Worm (Caenorhabditis elegans) whole organism, dauer: Measurements from ENCODE around the gene R08B4.3.

Source experiments
- unc-62 ChIP-seq: sonication (generic microtip); optimal IDR thresholded peaks from 2 replicates; lab custom pipeline; 2017; ENCODE audit warnings: missing biosample characterization, missing genetic modification reagents, missing genetic modification characterization

R08B4.3 gene

ce11 chrX:11107076-11107475, 13.7 kb downstream of the R08B4.3 start, which contains the start of gene clc-17:
Gene clc-17, plus strand, starts transcription at chrX:11107376.
- no peak for TF ChIP-seq unc-62 (GFP tag; lab: Kevin White, UChicago)

DNA sequence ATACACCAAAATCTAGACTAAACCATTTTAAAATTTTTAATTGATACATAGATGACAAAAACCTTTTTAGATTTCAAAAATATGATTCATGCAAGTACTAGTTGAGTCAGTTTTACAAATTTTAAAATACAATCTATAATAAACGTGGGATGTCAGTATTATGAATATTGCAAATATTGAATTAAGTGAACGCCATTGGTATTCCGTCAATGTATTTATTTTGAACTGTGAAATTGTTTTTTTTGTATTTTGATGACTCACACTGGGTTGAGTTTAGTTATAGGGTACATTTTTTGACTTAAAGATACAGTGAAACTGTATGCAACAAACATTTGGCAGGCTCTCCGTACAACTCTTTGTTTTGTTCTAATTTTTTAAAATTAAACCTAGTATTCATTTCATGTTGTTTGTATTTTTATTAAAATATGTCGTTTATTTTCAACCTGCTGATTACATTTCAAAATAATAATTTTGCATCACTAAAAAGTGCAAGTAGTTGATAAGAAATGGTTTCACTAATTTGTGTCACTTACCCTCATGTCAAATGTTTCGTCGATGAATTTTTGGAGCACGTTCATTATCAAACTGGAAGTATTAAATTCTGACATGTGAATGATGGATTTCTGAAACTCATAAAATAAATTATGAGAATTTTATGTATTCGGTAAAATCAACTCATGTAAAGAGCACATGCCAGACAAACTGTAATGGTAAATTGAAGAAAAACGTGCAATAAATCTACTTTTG, 15.7 kb downstream of the R08B4.3 start, which contains the start of gene W02H3.1:
W02H3.1 (minus strand) TSS at position 578 of the 747 bp plus-strand sequence.
- no peak for TF ChIP-seq unc-62 (GFP tag; lab: Kevin White, UChicago)

- TF ChIP-seq unc-62 (GFP tag; lab: Kevin White, UChicago) = no peak
These were observed 17.6 kb downstream of the R08B4.3 start for ce11 chrX:11103173-11103572.

- no peak for TF ChIP-seq unc-62 (GFP tag; lab: Kevin White, UChicago)
These were observed 22.7 kb downstream of the R08B4.3 start, which contains the start of gene W02H3.3 for ce11 chrX:11098086-11098485. Gene W02H3.3, minus strand, starts transcription at chrX:11098186.

- no peak for TF ChIP-seq unc-62 (GFP tag; lab: Kevin White, UChicago)
These were observed 23.5 kb downstream of the R08B4.3 start for ce11 chrX:11097343-11097742.

DNA sequence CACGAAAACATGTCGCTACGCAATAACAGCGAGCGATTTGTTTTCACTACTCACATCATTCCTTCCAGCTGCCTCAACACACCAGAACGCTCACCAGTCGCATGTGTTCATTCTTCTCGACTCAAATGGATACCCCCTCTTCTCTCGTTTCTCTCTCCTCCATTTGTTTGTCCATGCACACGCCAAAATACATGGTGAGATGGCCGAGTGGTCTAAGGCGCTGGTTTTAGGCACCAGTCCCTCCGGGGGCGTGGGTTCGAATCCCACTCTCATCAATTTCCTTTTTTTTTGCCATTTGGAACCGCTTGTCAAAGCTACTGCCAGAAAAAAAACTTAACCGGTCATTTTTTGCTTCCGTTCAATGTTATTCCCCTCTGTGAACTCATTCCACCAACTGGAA, 25.3 kb downstream of the R08B4.3 start:
- no peak for TF ChIP-seq unc-62 (GFP tag; lab: Kevin White, UChicago)

- TF ChIP-seq unc-62 (GFP tag; lab: Kevin White, UChicago) = peak; percentile 69
These were observed 26.7 kb downstream of the R08B4.3 start for ce11 chrX:11093985-11094593.

DNA sequence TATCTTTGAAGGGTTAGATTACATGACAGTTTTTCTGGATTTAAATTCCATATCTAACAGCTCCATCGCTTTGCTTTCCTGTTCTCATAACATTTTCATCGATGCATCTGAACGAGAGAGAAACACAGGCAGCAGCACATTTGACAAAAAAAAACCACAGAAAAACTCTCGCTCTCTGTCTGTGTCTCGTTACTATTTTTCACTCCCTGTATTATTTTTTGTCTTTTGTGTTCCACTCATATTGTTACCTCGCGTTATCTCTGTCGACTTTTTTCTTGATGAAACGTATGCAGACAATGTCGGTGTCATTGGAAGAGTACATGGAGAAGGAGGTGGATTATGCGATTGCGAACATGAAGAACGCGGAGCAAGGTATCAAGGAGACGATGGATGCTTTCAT, 31.9 kb downstream of the R08B4.3 start, which contains the start of gene W04G3.11:
W04G3.11 (plus strand) TSS at position 244 of the 400 bp plus-strand sequence.
- no peak for TF ChIP-seq unc-62 (GFP tag; lab: Kevin White, UChicago)

ce11 chrX:11085162-11085561, 35.6 kb downstream of the R08B4.3 start, which contains the start of gene W04G3.7:
Gene W04G3.7, minus strand, starts transcription at chrX:11085262.
- TF ChIP-seq unc-62 (GFP tag; lab: Kevin White, UChicago) = no peak

DNA sequence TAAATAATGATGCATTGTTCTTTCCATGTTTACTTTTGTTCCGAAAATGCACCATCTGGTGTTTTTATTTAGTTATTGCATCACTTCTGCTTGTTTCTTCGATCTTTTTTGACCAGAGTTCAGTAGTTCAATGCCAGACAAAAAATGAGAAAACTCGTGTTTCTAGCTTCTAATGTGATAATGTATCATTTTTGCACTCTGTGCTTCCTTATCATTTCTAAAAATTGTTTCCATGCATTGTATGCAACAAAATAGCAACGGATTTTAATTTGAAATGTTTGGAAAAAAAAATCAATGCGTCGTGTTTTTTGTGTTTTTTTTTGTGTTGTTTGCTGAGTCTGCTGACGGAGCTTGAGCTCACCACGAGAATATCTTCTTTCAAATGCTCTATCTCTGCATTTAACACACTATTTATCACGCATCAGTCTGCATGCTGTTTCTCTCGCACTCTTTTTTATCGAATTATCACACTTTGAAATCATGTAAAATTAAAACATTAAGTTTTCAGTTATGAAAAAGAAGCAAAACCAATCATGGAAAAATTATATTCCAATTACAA, 40.6 kb downstream of the R08B4.3 start, which contains the start of gene sulp-7:
sulp-7 (plus strand) TSS at position 509 of the 559 bp plus-strand sequence.
- TF ChIP-seq unc-62 (GFP tag; lab: Kevin White, UChicago) = no peak

- TF ChIP-seq unc-62 (GFP tag; lab: Kevin White, UChicago) = no peak
These were observed 41.1 kb downstream of the R08B4.3 start, which contains the start of gene W04G3.13 for ce11 chrX:11079667-11080066. Gene W04G3.13, minus strand, starts transcription at chrX:11079767.

DNA sequence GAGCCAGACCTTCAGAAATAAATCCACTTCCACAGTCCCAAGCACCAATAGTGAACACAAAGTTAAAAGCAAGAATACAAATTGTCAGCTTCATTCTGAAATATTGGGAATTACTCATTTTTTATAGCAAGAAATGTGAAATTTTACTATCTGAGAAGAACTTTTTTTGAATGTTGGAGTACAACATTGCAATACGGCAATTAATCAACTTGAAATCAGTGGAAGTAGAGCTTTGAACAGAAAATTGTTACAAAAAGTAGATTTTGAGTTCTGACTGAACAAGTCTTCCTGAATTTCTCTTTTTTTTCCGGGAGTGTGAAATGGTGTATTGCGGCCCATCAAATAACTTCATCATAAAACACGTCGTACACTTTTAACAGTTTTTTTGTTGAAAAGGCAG, 42.7 kb downstream of the R08B4.3 start, which contains the start of gene W04G3.10:
W04G3.10 (minus strand) TSS at position 101 of the 400 bp plus-strand sequence.
- no peak for TF ChIP-seq unc-62 (GFP tag; lab: Kevin White, UChicago)

- TF ChIP-seq unc-62 (GFP tag; lab: Kevin White, UChicago) = no peak
These were observed 44.3 kb downstream of the R08B4.3 start, which contains the start of gene W04G3.12 for ce11 chrX:11076491-11076890. Gene W04G3.12, minus strand, starts transcription at chrX:11076801.

ce11 chrX:11073358-11073757, 47.4 kb downstream of the R08B4.3 start, which contains the start of gene W04G3.5:
Gene W04G3.5, plus strand, starts transcription at chrX:11073658.
- TF ChIP-seq unc-62 (GFP tag; lab: Kevin White, UChicago) = no peak

DNA sequence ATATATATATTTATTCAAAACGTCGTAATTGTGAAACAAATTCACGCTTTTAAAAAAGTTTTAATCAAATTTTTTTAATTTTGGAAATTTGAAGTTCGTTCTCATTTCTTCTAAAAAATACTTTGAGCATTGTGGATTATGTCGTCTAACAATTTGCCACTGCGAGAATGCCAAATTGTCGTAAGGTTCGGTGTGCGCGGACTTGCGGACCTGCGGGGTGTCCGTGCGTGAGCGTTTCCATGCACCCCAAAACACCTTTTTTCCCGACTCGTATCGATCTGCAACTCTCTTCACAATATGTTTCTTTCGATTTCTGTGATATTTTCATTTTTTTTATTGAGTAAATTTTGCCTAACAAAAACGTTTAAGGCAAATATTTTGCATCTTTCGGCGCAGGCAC, 48.1 kb downstream of the R08B4.3 start:
- TF ChIP-seq unc-62 (GFP tag; lab: Kevin White, UChicago) = no peak
